Fruit fly (Drosophila melanogaster) S2 (cell line): ENCODE measurements around the gene Muc18B.

Experiments
- CG8478 ChIP-seq: fragments of >200 bp; optimal IDR thresholded peaks from 2 replicates; lab custom pipeline; 2018
- CTCF ChIP-seq, 2 experiments: fragments of >200 bp; optimal IDR thresholded peaks; 2 replicates each; lab custom pipeline; 2018

- no peak for TF ChIP-seq CG8478 (lab: Kevin White, UChicago)
- peak; percentile 58 to 67 for TF ChIP-seq CTCF (optimal IDR thresholded peaks at IDR 0.05; lab: Kevin White, UChicago)
Observed at dm6 chrX:19208014-19208413, 7.3 kb upstream of the Muc18B start, which contains the start of gene Ulp1.
